Fruit fly (Drosophila melanogaster): ENCODE measurements around the gene CG14995.

dm6 chr3L:4076907-4077306 is 26.1 kb downstream of the CG14995 start:
- TF ChIP-seq Blimp-1 (GFP tag; optimal IDR thresholded peaks at IDR 0.05) (no peak), net (GFP tag; optimal IDR thresholded peaks at IDR 0.05) (no peak), Hr38 (GFP tag; optimal IDR thresholded peaks at IDR 0.05) (no peak), acj6 (GFP tag; optimal IDR thresholded peaks at IDR 0.05) (no peak), esn (GFP tag; optimal IDR thresholded peaks at IDR 0.05) (no peak), OdsH (GFP tag; optimal IDR thresholded peaks at IDR 0.05) (no peak), vri (GFP tag; optimal IDR thresholded peaks at IDR 0.05) (no peak), Ets21C (GFP tag; optimal IDR thresholded peaks at IDR 0.05) (no peak), CG6854 (GFP tag; optimal IDR thresholded peaks at IDR 0.05) (no peak), Sox14 (GFP tag; optimal IDR thresholded peaks at IDR 0.05) (no peak), fd59A (GFP tag; optimal IDR thresholded peaks at IDR 0.05) (no peak), Hr39 (GFP tag; optimal IDR thresholded peaks at IDR 0.05) (no peak), CG16779 (tag; optimal IDR thresholded peaks at IDR 0.05) (no peak), CG11762 (GFP tag; optimal IDR thresholded peaks at IDR 0.05; ENCODE audit: insufficient read depth) (no peak)
